Worm (Caenorhabditis elegans): ENCODE results near the gene ugt-16.

The ugt-16 gene

ce11 chrV:12869948-12870347 lies 45.1 kb downstream of the ugt-16 start, which contains the start of gene T07F10.3 (continued):
- TF ChIP-seq pag-3 (tag; optimal IDR thresholded peaks at IDR 0.05; ENCODE audit: borderline replicate concordance) (no peak), Y22D7AL.16 (tag; optimal IDR thresholded peaks at IDR 0.05) (peak; percentile 35), C38D4.7 (GFP tag; optimal IDR thresholded peaks at IDR 0.05) (no peak), nhr-11 (tag; optimal IDR thresholded peaks at IDR 0.05) (no peak), eyg-1 (tag; optimal IDR thresholded peaks at IDR 0.05) (no peak), ttx-3 (tag; optimal IDR thresholded peaks at IDR 0.05) (peak; percentile 21), ceh-19 (GFP tag; optimal IDR thresholded peaks at IDR 0.05) (no peak), odd-2 (tag; optimal IDR thresholded peaks at IDR 0.05) (no peak), dmd-4 (tag; optimal IDR thresholded peaks at IDR 0.05; ENCODE audit: borderline replicate concordance) (no peak), zip-5 (tag; optimal IDR thresholded peaks at IDR 0.05) (peak; percentile 92), ama-1 (optimal IDR thresholded peaks at IDR 0.05) (no peak)

DNA sequence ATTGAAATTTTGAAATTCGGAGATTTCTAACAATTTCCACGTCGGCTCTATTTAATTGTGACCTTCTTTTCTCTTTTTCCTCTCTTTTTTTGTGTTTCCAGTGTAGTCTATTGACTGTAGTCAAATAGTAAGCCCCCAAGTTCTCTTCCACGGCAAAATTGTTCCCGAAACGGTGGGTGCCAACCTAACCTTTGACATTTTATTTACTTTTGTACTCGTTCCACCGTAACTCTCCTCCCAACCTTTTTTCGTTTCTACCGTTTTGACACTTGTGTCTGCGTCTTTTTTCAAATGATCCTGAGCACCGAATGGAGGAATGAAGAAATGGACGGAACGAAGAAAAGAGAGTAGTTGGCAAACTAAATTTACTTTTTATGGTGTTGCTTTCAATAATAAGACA lies 45.9 kb downstream of the ugt-16 start:
- no peak for TF ChIP-seq hlh-30 (tag; optimal IDR thresholded peaks at IDR 0.05; ENCODE audit: insufficient read depth)
- no peak for TF ChIP-seq fkh-10 (GFP tag; optimal IDR thresholded peaks at IDR 0.05)
- TF ChIP-seq C38D4.7 (GFP tag; optimal IDR thresholded peaks at IDR 0.05) = no peak
- TF ChIP-seq elt-2 (tag; optimal IDR thresholded peaks at IDR 0.05) = no peak
- no peak for TF ChIP-seq ceh-22 (tag; optimal IDR thresholded peaks at IDR 0.05)
- no peak for TF ChIP-seq ahr-1 (tag; optimal IDR thresholded peaks at IDR 0.05)
- TF ChIP-seq hlh-15 (tag; optimal IDR thresholded peaks at IDR 0.05) = no peak

- TF ChIP-seq ets-4 (tag; optimal IDR thresholded peaks at IDR 0.05) = no peak
- TF ChIP-seq C38D4.7 (GFP tag; optimal IDR thresholded peaks at IDR 0.05) = no peak
- TF ChIP-seq fax-1 (tag; optimal IDR thresholded peaks at IDR 0.05) = no peak
These were observed 46.9 kb downstream of the ugt-16 start, which contains the start of gene bus-19 for ce11 chrV:12871753-12872152. Gene bus-19, plus strand, starts transcription at chrV:12872053.

ce11 chrV:12875850-12876249 lies 51.0 kb downstream of the ugt-16 start:
- no peak for TF ChIP-seq lin-11 (tag; optimal IDR thresholded peaks at IDR 0.05)
- no peak for TF ChIP-seq lim-6 (tag; optimal IDR thresholded peaks at IDR 0.05)
- TF ChIP-seq ceh-31 (tag; optimal IDR thresholded peaks at IDR 0.05) = no peak
- TF ChIP-seq ahr-1 (tag; optimal IDR thresholded peaks at IDR 0.05) = no peak
- no peak for TF ChIP-seq ttx-3 (tag; optimal IDR thresholded peaks at IDR 0.05)
- no peak for TF ChIP-seq pat-9 (tag; optimal IDR thresholded peaks at IDR 0.05)

DNA sequence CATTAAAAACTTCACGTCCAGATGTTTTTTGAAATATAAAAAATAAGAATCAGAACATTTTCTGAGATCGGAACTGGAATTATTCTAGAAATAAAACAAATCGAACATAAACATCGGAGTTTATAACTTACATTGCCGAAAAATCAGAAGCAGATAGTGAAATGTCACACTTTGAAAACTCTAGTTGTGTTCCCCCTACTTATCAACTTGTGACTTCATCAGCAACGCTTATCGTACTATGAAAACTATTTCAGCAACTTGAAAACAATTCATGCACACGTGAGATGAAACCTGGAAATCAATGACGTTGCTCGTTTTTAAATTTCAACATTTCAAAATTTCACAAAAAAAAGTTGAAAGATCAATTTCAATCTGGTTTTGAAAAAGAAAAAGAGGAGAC lies 51.9 kb downstream of the ugt-16 start:
- no peak for TF ChIP-seq pha-2 (tag; optimal IDR thresholded peaks at IDR 0.05)
- no peak for TF ChIP-seq ceh-30 (tag; optimal IDR thresholded peaks at IDR 0.05)
- TF ChIP-seq ttx-3 (tag; optimal IDR thresholded peaks at IDR 0.05) = no peak
- TF ChIP-seq C38D4.7 (GFP tag; optimal IDR thresholded peaks at IDR 0.05) = no peak
- TF ChIP-seq tbx-2 (tag; optimal IDR thresholded peaks at IDR 0.05) = no peak
- no peak for TF ChIP-seq hlh-6 (tag; optimal IDR thresholded peaks at IDR 0.05)
- TF ChIP-seq sox-2 (GFP tag; IDR thresholded peaks at IDR 0.05) = no peak
- no peak for TF ChIP-seq fax-1 (tag; optimal IDR thresholded peaks at IDR 0.05)
- TF ChIP-seq nhr-11 (tag; optimal IDR thresholded peaks at IDR 0.05) = no peak
- no peak for TF ChIP-seq ceh-9 (tag; optimal IDR thresholded peaks at IDR 0.05)
- no peak for TF ChIP-seq F13H6.1 (tag; optimal IDR thresholded peaks at IDR 0.05)
- TF ChIP-seq fkh-6 (tag; optimal IDR thresholded peaks at IDR 0.05) = no peak
- TF ChIP-seq hlh-15 (tag; optimal IDR thresholded peaks at IDR 0.05) = no peak
- TF ChIP-seq odd-2 (tag; optimal IDR thresholded peaks at IDR 0.05) = no peak
- TF ChIP-seq ref-2 (tag; optimal IDR thresholded peaks at IDR 0.05) = no peak
- no peak for TF ChIP-seq pax-1 (tag; optimal IDR thresholded peaks at IDR 0.05)

Measured in whole organism, late embryonic.